Fruit fly (Drosophila melanogaster): ENCODE data around the gene CG14218.

Gene CG14218

dm6 chrX:19618183-19618740, 36.5 kb upstream of the CG14218 start, which contains the start of the genes Pstk and Tim9b (continued):
- TF ChIP-seq E2f2 (GFP tag; IDR thresholded peaks at IDR 0.05), result peak; percentile 84
- no peak for TF ChIP-seq Vsx1 (GFP tag; optimal IDR thresholded peaks at IDR 0.05)
- TF ChIP-seq MESR4 (GFP tag; optimal IDR thresholded peaks at IDR 0.05), result peak; percentile 46
- no peak for TF ChIP-seq tx (GFP tag; optimal IDR thresholded peaks at IDR 0.05)
- TF ChIP-seq grau (tag; optimal IDR thresholded peaks at IDR 0.05), result no peak
- peak; percentile 21 for TF ChIP-seq Sry-δ (GFP tag; optimal IDR thresholded peaks at IDR 0.05)
- no peak for TF ChIP-seq CG6654 (GFP tag; optimal IDR thresholded peaks at IDR 0.05)
- no peak for TF ChIP-seq CG12104 (GFP tag; optimal IDR thresholded peaks at IDR 0.05)

- TF ChIP-seq YL-1 (GFP tag; optimal IDR thresholded peaks at IDR 0.05) (peak; percentile 52), CG17186 (GFP tag; optimal IDR thresholded peaks at IDR 0.05) (peak; percentile 37), BEAF-32 (GFP tag; optimal IDR thresholded peaks at IDR 0.05) (peak; percentile 57), tna (GFP tag; IDR thresholded peaks at IDR 0.05; ENCODE audit: partially characterized antibody) (peak; percentile 83), Dref (GFP tag; IDR thresholded peaks at IDR 0.05) (peak; percentile 84), mirr (GFP tag; optimal IDR thresholded peaks at IDR 0.05) (peak; percentile 8), zen2 (GFP tag; IDR thresholded peaks at IDR 0.05; ENCODE audit: partially characterized antibody) (peak; percentile 78), CG6791 (GFP tag; IDR thresholded peaks at IDR 0.05; ENCODE audit: partially characterized antibody) (peak; percentile 75; the same call in 2 of the 3 replicates), CG18764 (GFP tag; optimal IDR thresholded peaks at IDR 0.05) (no peak), CG14710 (tag; optimal IDR thresholded peaks at IDR 0.05) (peak; percentile 12), Dp (GFP tag; optimal IDR thresholded peaks at IDR 0.05) (peak; percentile 84), pfk (GFP tag; optimal IDR thresholded peaks at IDR 0.05) (peak; percentile 70), E2f2 (GFP tag; IDR thresholded peaks at IDR 0.05) (peak; percentile 91), CG14860 (GFP tag; IDR thresholded peaks at IDR 0.05; ENCODE audit: partially characterized antibody) (peak; percentile 52; the same call in 2 of the 3 replicates), trem (tag; optimal IDR thresholded peaks at IDR 0.05) (peak; percentile 45), dm (GFP tag; optimal IDR thresholded peaks at IDR 0.05) (peak; percentile 90), usp (GFP tag; optimal IDR thresholded peaks at IDR 0.05) (no peak), knrl (GFP tag; IDR thresholded peaks at IDR 0.05; ENCODE audit: partially characterized antibody) (peak; percentile 45; the same call in 2 of the 3 replicates), Ets97D (GFP tag; optimal IDR thresholded peaks at IDR 0.05) (peak; percentile 32), CG17361 (GFP tag; IDR thresholded peaks at IDR 0.05) (no peak), sens (GFP tag) (peak; percentile 19), sug (tag; optimal IDR thresholded peaks at IDR 0.05) (peak; percentile 25), cwo (GFP tag; optimal IDR thresholded peaks at IDR 0.05) (peak; percentile 77), pzg (GFP tag; optimal IDR thresholded peaks at IDR 0.05) (peak; percentile 57), CG15269 (tag; optimal IDR thresholded peaks at IDR 0.05) (no peak), hbn (GFP tag; IDR thresholded peaks at IDR 0.05; ENCODE audit: partially characterized antibody) (peak; percentile 60), inv (GFP tag; IDR thresholded peaks at IDR 0.05; ENCODE audit: partially characterized antibody) (peak; percentile 48; the same call in 1 of the 2 replicates), tin (GFP tag; optimal IDR thresholded peaks at IDR 0.05) (no peak), onecut (GFP tag; IDR thresholded peaks at IDR 0.05) (no peak), vfl (GFP tag; optimal IDR thresholded peaks at IDR 0.05) (no peak), CG1603 (tag; optimal IDR thresholded peaks at IDR 0.05) (peak; percentile 50), caup (GFP tag; optimal IDR thresholded peaks at IDR 0.05; ENCODE audit: severe bottlenecking) (no peak), MESR4 (GFP tag; optimal IDR thresholded peaks at IDR 0.05) (peak; percentile 57), BtbVII (GFP tag; optimal IDR thresholded peaks at IDR 0.05) (no peak), vnd (GFP tag; IDR thresholded peaks at IDR 0.05; ENCODE audit: partially characterized antibody) (peak; percentile 65), Opbp (GFP tag; IDR thresholded peaks at IDR 0.05; ENCODE audit: partially characterized antibody) (peak; percentile 72; the same call in 2 of the 3 replicates), CG10267 (tag; optimal IDR thresholded peaks at IDR 0.05) (peak; percentile 9), mld (GFP tag; IDR thresholded peaks at IDR 0.05; ENCODE audit: partially characterized antibody) (0 out of 3 replicates have a peak, but pooled peaks have one; percentile 53), Scr (GFP tag; IDR thresholded peaks at IDR 0.05; ENCODE audit: partially characterized antibody) (peak; percentile 66)
These were observed 34.3 kb upstream of the CG14218 start, which contains the start of gene CG14210 for dm6 chrX:19615990-19616663. Gene CG14210 (plus strand): TSS chrX:19616196.

Data from whole organism, embryonic.